Fruit fly (Drosophila melanogaster): Measurements from ENCODE around the gene Cpr.

dm6 chr2L:6308651-6309050 is 30.0 kb upstream of the Cpr start, which contains the start of the genes CG43922 and CG13984:
- TF ChIP-seq Jra (GFP tag; optimal IDR thresholded peaks at IDR 0.05) (no peak), dsf (GFP tag; optimal IDR thresholded peaks at IDR 0.05; ENCODE audit: borderline replicate concordance) (no peak), pan (optimal IDR thresholded peaks at IDR 0.05) (no peak), psq (GFP tag; optimal IDR thresholded peaks at IDR 0.05) (no peak), h (GFP tag; optimal IDR thresholded peaks at IDR 0.05) (no peak), usp (GFP tag; optimal IDR thresholded peaks at IDR 0.05) (no peak), HLH106 (tag; optimal IDR thresholded peaks at IDR 0.05) (no peak), Hr83 (GFP tag; optimal IDR thresholded peaks at IDR 0.05; ENCODE audit: poor library complexity, severe bottlenecking) (no peak), Dfd (GFP tag; optimal IDR thresholded peaks at IDR 0.05) (no peak), sv (GFP tag; optimal IDR thresholded peaks at IDR 0.05) (no peak), Abd-B (GFP tag; optimal IDR thresholded peaks at IDR 0.05) (no peak), Vsx2 (GFP tag; optimal IDR thresholded peaks at IDR 0.05; ENCODE audit: partially characterized antibody) (no peak), OdsH (GFP tag; optimal IDR thresholded peaks at IDR 0.05) (no peak)

Data from whole organism, wandering third instar larva.